Fruit fly (Drosophila melanogaster): ENCODE results near the gene Dhpr.

The Dhpr gene

DNA sequence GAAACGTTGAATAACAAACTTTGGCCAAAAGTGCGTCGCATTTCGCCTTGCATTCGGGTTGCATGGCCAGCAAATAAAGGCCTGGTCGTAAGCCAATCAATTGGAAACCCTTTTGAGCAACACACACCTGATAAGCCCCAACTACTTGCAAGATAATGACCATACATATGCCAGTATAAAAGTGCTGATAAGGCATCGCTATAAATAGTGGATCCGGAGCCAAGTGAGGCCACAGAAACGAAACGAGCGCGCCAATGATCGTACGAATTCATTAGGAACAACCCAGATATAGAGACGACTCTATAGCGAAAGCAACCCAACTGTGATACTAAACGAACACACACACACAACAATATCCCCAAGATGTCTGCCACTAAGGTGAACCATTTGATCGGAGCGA, 37.7 kb upstream of the Dhpr start, which contains the start of gene CG13315:
Gene CG13315, plus strand, starts transcription at position 230 of the 400 bp plus-strand sequence.
- TF ChIP-seq sv (GFP tag; optimal IDR thresholded peaks at IDR 0.05): no peak
- no peak for TF ChIP-seq HLH106 (tag; optimal IDR thresholded peaks at IDR 0.05)
- no peak for TF ChIP-seq sage (GFP tag; optimal IDR thresholded peaks at IDR 0.05)
- no peak for TF ChIP-seq OdsH (GFP tag; optimal IDR thresholded peaks at IDR 0.05)
- TF ChIP-seq CG32264 (GFP tag; optimal IDR thresholded peaks at IDR 0.05): no peak
- peak; percentile 24 for TF ChIP-seq Hr83 (GFP tag; optimal IDR thresholded peaks at IDR 0.05; ENCODE audit: poor library complexity, severe bottlenecking)
- TF ChIP-seq brk (GFP tag; optimal IDR thresholded peaks at IDR 0.05): no peak
- no peak for TF ChIP-seq CG9705 (GFP tag; optimal IDR thresholded peaks at IDR 0.05)
- peak; percentile 15 for TF ChIP-seq h (GFP tag; optimal IDR thresholded peaks at IDR 0.05)
- no peak for TF ChIP-seq Dif (GFP tag; optimal IDR thresholded peaks at IDR 0.05; ENCODE audit: partially characterized antibody)
- no peak for TF ChIP-seq usp (GFP tag; optimal IDR thresholded peaks at IDR 0.05)
- no peak for TF ChIP-seq lola (GFP tag; optimal IDR thresholded peaks at IDR 0.05)
- TF ChIP-seq rgr (GFP tag; optimal IDR thresholded peaks at IDR 0.05): peak; percentile 35
- peak; percentile 13 for TF ChIP-seq fru (GFP tag; optimal IDR thresholded peaks at IDR 0.05)
- no peak for TF ChIP-seq Hr78 (GFP tag; optimal IDR thresholded peaks at IDR 0.05)
- TF ChIP-seq Abd-B (GFP tag; optimal IDR thresholded peaks at IDR 0.05): no peak
- TF ChIP-seq Jra (GFP tag; optimal IDR thresholded peaks at IDR 0.05): no peak
- no peak for TF ChIP-seq dsf (GFP tag; optimal IDR thresholded peaks at IDR 0.05; ENCODE audit: borderline replicate concordance)

DNA sequence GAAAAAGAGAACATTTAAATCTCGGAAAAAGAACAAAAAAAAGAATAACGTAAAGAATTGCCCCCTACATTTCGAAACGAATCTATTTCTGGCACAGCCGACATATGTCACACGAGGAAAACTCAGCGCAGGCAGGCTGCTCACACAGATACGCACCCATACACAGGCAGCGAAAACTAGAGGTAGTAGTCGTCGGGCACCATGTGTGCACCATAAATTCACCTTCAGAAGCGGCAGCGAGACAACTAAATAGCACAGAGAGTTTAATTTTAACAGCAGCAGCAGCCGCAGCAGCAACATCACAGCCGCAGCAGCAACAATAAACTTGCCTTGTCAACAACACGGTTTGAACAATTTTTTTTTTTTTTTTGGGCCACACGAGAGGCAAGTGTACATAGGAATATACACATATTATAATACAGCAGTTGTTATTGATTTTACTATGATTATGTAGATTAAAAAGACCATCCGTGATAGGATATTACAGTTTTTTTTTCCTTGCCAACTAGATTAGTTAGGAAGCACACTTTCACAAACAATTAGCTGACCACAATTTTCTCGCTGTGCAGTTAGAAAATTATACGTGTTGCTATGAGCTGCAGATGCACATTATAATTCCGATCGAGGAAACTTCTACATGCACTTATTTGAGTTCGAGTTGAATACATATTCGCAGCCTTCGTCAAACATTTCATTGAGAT, 20.6 kb upstream of the Dhpr start:
- TF ChIP-seq lola (GFP tag; optimal IDR thresholded peaks at IDR 0.05) (no peak), Dfd (GFP tag; optimal IDR thresholded peaks at IDR 0.05) (peak; percentile 87)

DNA sequence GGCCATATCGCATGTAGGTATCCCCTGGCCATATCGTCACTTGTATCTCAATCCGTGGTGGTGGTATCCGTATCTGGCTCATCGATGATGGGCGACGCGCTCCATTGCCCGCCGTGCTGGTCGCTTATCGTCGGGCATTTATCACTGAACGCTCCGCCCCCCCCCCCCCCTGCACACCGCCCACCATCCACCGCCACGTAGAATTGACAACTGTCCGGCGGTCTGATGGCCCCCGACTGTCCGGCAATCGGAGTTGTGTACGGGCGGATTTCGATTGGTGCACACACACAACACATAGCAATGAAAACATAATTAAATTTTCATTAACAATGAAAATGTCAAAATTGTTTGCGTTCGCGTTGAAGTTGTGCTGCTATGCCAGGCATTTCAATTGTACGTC, 20.0 kb upstream of the Dhpr start:
- no peak for TF ChIP-seq CG32264 (GFP tag; optimal IDR thresholded peaks at IDR 0.05)
- TF ChIP-seq br (GFP tag; optimal IDR thresholded peaks at IDR 0.05): no peak
- TF ChIP-seq Hnf4 (GFP tag; optimal IDR thresholded peaks at IDR 0.05): no peak
- TF ChIP-seq Dfd (GFP tag; optimal IDR thresholded peaks at IDR 0.05): peak; percentile 80

DNA sequence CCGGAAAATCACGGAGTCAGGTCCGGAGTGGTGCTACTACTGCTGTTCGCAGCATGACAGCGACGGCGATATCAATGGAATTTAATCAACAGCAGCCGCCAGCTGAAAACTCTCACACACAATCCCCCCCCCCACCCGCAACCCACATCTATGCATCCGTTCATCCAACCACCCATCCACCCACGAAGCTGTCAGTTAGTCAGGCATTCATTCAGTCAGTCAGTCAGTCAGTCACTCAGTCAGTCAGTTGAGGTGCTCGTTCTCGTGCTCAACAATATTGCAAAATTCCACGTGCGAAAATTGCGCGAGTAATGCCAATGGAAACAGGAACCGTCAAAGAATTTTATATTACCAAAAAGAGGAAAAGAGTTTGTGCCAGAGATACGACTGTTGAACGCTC, 18.7 kb upstream of the Dhpr start:
- peak; percentile 1 for TF ChIP-seq Dfd (GFP tag; optimal IDR thresholded peaks at IDR 0.05)
- no peak for TF ChIP-seq usp (GFP tag; optimal IDR thresholded peaks at IDR 0.05)
- TF ChIP-seq Hnf4 (GFP tag; optimal IDR thresholded peaks at IDR 0.05): no peak

DNA sequence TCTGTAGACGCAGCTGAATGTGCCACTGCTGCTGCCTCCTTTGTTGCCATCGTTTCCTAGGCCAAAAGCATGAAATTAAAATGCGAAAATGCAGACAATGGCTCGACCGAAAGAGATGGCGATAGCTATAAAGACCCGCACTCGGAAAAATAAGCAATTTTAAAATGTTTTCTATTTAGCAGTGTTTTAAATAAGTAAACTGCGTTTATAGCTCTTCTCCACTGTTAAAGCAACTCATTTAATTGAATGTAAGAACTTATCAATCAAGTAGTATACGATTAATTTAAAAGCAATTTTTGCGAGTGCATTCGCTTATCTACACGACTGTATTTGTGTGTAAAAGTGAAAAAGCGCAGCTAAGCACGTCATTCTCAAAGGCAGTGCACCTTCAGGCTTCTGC, 14.8 kb upstream of the Dhpr start:
- peak; percentile 3 for TF ChIP-seq HLH106 (tag; optimal IDR thresholded peaks at IDR 0.05)
- peak in 1 of 2 experiments; percentile 16 for TF ChIP-seq foxo (GFP tag; optimal IDR thresholded peaks at IDR 0.05)
- TF ChIP-seq Vsx2 (GFP tag; optimal IDR thresholded peaks at IDR 0.05; ENCODE audit: partially characterized antibody): no peak

DNA sequence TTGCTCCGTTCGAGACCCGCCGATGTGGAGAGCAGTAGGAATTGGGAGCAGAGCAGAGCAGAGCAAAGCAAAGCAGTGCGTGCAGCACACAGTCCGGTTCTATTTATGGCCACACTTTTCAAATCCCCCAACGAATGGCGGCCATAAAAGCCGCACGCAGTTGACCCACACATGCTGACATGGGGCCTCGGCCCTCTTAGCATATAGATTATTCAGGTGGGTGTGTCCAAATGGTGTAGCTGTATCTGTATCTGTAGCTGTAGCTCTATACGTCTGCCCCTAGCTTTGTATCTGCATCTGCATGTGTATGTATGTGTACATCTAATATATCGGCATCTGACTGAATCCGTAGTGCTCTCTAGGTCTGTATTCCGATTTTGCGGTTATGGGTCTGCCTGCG, 13.1 kb upstream of the Dhpr start:
- no peak for TF ChIP-seq dl (GFP tag; optimal IDR thresholded peaks at IDR 0.05; ENCODE audit: insufficient read depth in 1 of 2, partially characterized antibody in 2 of 2)
- TF ChIP-seq jim (GFP tag; optimal IDR thresholded peaks at IDR 0.05): no peak
- TF ChIP-seq foxo (GFP tag; optimal IDR thresholded peaks at IDR 0.05): no peak
- TF ChIP-seq pan (optimal IDR thresholded peaks at IDR 0.05): no peak
- TF ChIP-seq fru (GFP tag; optimal IDR thresholded peaks at IDR 0.05): no peak
- TF ChIP-seq N (GFP tag; optimal IDR thresholded peaks at IDR 0.05): no peak
- no peak for TF ChIP-seq psq (GFP tag; optimal IDR thresholded peaks at IDR 0.05)
- TF ChIP-seq Jra (GFP tag; optimal IDR thresholded peaks at IDR 0.05): no peak
- TF ChIP-seq sv (GFP tag; optimal IDR thresholded peaks at IDR 0.05): no peak
- TF ChIP-seq usp (GFP tag; optimal IDR thresholded peaks at IDR 0.05): no peak
- TF ChIP-seq GATAd (GFP tag; optimal IDR thresholded peaks at IDR 0.05): no peak

Data from whole organism, wandering third instar larva.